Fruit fly (Drosophila melanogaster) whole organism, embryonic: Measurements from ENCODE around the gene CenB1A.

Experiments
- Adf1 ChIP-seq: fragments of 200-800 bp; sonication (Bioruptor generic); IDR thresholded peaks from 2 replicates; pipeline ENCODE4 v1.3.6; 2022; ENCODE audit warnings: missing biosample characterization, missing genetic modification characterization
- Asciz ChIP-seq: fragments of 200-800 bp; sonication (Bioruptor generic); optimal IDR thresholded peaks from 2 replicates; lab custom pipeline; 2017; ENCODE audit warnings: missing biosample characterization, mild to moderate bottlenecking, missing genetic modification characterization, missing genetic modification reagents
- CG11093 ChIP-seq: fragments of 200-800 bp; sonication (Bioruptor generic); IDR thresholded peaks from 3 replicates; pipeline ENCODE4 v1.3.6; 2022; ENCODE audit warnings: missing biosample characterization, missing genetic modification characterization
- CG11723 ChIP-seq: fragments of 200-800 bp; sonication (Bioruptor generic); optimal IDR thresholded peaks from 2 replicates; lab custom pipeline; 2017; ENCODE audit warnings: missing biosample characterization, mild to moderate bottlenecking, missing genetic modification characterization
- CG12104 ChIP-seq: fragments of 200-800 bp; sonication (Bioruptor generic); optimal IDR thresholded peaks from 3 replicates; lab custom pipeline; 2016; ENCODE audit warnings: missing biosample characterization, missing genetic modification characterization
- CG12942 ChIP-seq: fragments of 200-800 bp; sonication (Bioruptor generic); optimal IDR thresholded peaks from 3 replicates; lab custom pipeline; 2016; ENCODE audit warnings: missing biosample characterization, missing genetic modification characterization
- CG15269 ChIP-seq: fragments of 200-800 bp; sonication (Bioruptor generic); optimal IDR thresholded peaks from 2 replicates; lab custom pipeline; 2018; ENCODE audit warnings: missing biosample characterization, mild to moderate bottlenecking, missing genetic modification characterization, moderate library complexity
- CG15514 ChIP-seq: fragments of 200-800 bp; sonication (Bioruptor generic); optimal IDR thresholded peaks from 3 replicates; lab custom pipeline; 2017; ENCODE audit warnings: missing biosample characterization, missing genetic modification characterization, mild to moderate bottlenecking, moderate library complexity, missing genetic modification reagents
- CG1792 ChIP-seq: fragments of 200-800 bp; sonication (Bioruptor generic); optimal IDR thresholded peaks from 2 replicates; lab custom pipeline; 2016; ENCODE audit warnings: missing biosample characterization, missing genetic modification characterization
- CG18262 ChIP-seq: fragments of 200-800 bp; optimal IDR thresholded peaks from 3 replicates; lab custom pipeline; 2019; ENCODE audit warnings: missing biosample characterization, mild to moderate bottlenecking, missing genetic modification characterization, moderate library complexity
- CG1832 ChIP-seq: fragments of 200-800 bp; sonication (Bioruptor generic); optimal IDR thresholded peaks from 2 replicates; lab custom pipeline; 2017; ENCODE audit warnings: missing biosample characterization, mild to moderate bottlenecking, missing genetic modification characterization, inconsistent platforms
- CG2712 ChIP-seq: fragments of 200-800 bp; optimal IDR thresholded peaks from 3 replicates; lab custom pipeline; 2019; ENCODE audit warnings: missing biosample characterization, mild to moderate bottlenecking, missing genetic modification characterization, moderate library complexity
- CG2889 ChIP-seq: fragments of 200-800 bp; sonication (Bioruptor generic); IDR thresholded peaks from 3 replicates; pipeline ENCODE4 v1.3.6; 2022; ENCODE audit warnings: missing biosample characterization, missing genetic modification characterization
- CG30020 ChIP-seq: fragments of 200-800 bp; optimal IDR thresholded peaks from 2 replicates; lab custom pipeline; 2019; ENCODE audit warnings: missing biosample characterization, mild to moderate bottlenecking, missing genetic modification characterization, moderate library complexity
- CG31224 ChIP-seq: fragments of 200-800 bp; sonication (Bioruptor generic); IDR thresholded peaks from 2 replicates; pipeline ENCODE4 v1.3.6; 2022; ENCODE audit warnings: missing biosample characterization, missing genetic modification characterization
- CG32532 ChIP-seq: fragments of 200-800 bp; sonication (Bioruptor generic); IDR thresholded peaks from 2 replicates; pipeline ENCODE4 v1.3.6; 2022; ENCODE audit warnings: missing biosample characterization, missing genetic modification characterization
- CG5245 ChIP-seq: fragments of 200-800 bp; sonication (Bioruptor generic); optimal IDR thresholded peaks from 3 replicates; lab custom pipeline; 2016; ENCODE audit warnings: missing biosample characterization, missing genetic modification characterization
- CG6175 ChIP-seq: fragments of 200-800 bp; sonication (Bioruptor generic); IDR thresholded peaks from 3 replicates; pipeline ENCODE4 v1.3.6; 2022; ENCODE audit warnings: missing biosample characterization, missing genetic modification characterization
- CG6654 ChIP-seq: fragments of 200-800 bp; sonication (Bioruptor generic); optimal IDR thresholded peaks from 2 replicates; lab custom pipeline; 2017; ENCODE audit warnings: missing biosample characterization, mild to moderate bottlenecking, missing genetic modification characterization
- CG7963 ChIP-seq: fragments of 200-800 bp; sonication (Bioruptor generic); IDR thresholded peaks from 3 replicates; pipeline ENCODE4 v1.3.6; 2022; ENCODE audit warnings: missing biosample characterization, missing genetic modification characterization; ENCODE audit not compliant: partially characterized antibody
- CHES-1-like ChIP-seq: fragments of 200-800 bp; sonication (Bioruptor generic); optimal IDR thresholded peaks from 2 replicates; lab custom pipeline; 2016; ENCODE audit warnings: missing biosample characterization, missing genetic modification characterization
- CkIIα-i1 ChIP-seq: fragments of 200-800 bp; sonication (Bioruptor generic); IDR thresholded peaks from 2 replicates; pipeline ENCODE4 v1.3.6; 2022; ENCODE audit warnings: missing biosample characterization, missing genetic modification characterization
- D ChIP-seq, 2 experiments: fragments of 200-800 bp in 1 of 2; fragments of >200 bp in 1 of 2; sonication (Bioruptor generic) in 1 of 2; optimal IDR thresholded peaks; 2 replicates in 1 of 2; 3 replicates in 1 of 2; lab custom pipeline; 2017; ENCODE audit warnings: mild to moderate bottlenecking in 1 of 2, missing biosample characterization in 1 of 2, missing genetic modification characterization in 1 of 2, missing genetic modification reagents in 1 of 2
- Deaf1 ChIP-seq: fragments of 200-800 bp; optimal IDR thresholded peaks from 3 replicates; lab custom pipeline; 2019; ENCODE audit warnings: missing biosample characterization, mild to moderate bottlenecking, missing genetic modification characterization, moderate library complexity
- Elba2 ChIP-seq: fragments of 200-800 bp; sonication (Bioruptor generic); optimal IDR thresholded peaks from 3 replicates; lab custom pipeline; 2016; ENCODE audit warnings: missing biosample characterization, missing genetic modification characterization
- HLH4C ChIP-seq: fragments of 200-800 bp; sonication (Bioruptor generic); IDR thresholded peaks from 3 replicates; pipeline ENCODE4 v1.3.6; 2022; ENCODE audit warnings: missing biosample characterization, missing genetic modification characterization; ENCODE audit not compliant: partially characterized antibody
- Hey ChIP-seq: fragments of 200-800 bp; sonication (Bioruptor generic); optimal IDR thresholded peaks from 3 replicates; lab custom pipeline; 2018; ENCODE audit warnings: missing biosample characterization, mild to moderate bottlenecking, missing genetic modification characterization
- Myb ChIP-seq: fragments of 200-800 bp; sonication (Bioruptor generic); optimal IDR thresholded peaks from 2 replicates; lab custom pipeline; 2016; ENCODE audit warnings: missing biosample characterization, missing genetic modification characterization
- NFAT ChIP-seq: fragments of 200-800 bp; sonication (Bioruptor generic); IDR thresholded peaks from 2 replicates; pipeline ENCODE4 v1.3.6; 2022; ENCODE audit warnings: missing biosample characterization, missing genetic modification characterization
- Vsx1 ChIP-seq: fragments of 200-800 bp; sonication (Bioruptor generic); optimal IDR thresholded peaks from 2 replicates; lab custom pipeline; 2017; ENCODE audit warnings: missing biosample characterization, mild to moderate bottlenecking, missing genetic modification characterization, missing genetic modification reagents
- amos ChIP-seq: fragments of 200-800 bp; sonication (Bioruptor generic); IDR thresholded peaks from 2 replicates; pipeline ENCODE4 v1.3.6; 2022; ENCODE audit warnings: missing biosample characterization, missing genetic modification characterization; ENCODE audit not compliant: partially characterized antibody
- bab2 ChIP-seq: fragments of 200-800 bp; sonication (Bioruptor generic); optimal IDR thresholded peaks from 2 replicates; lab custom pipeline; 2016; ENCODE audit warnings: missing biosample characterization, missing genetic modification characterization
- croc ChIP-seq: fragments of 200-800 bp; sonication (Bioruptor generic); conservative IDR thresholded peaks from 3 replicates; pipeline ENCODE4 v1.3.6; 2022; ENCODE audit warnings: missing biosample characterization, missing genetic modification characterization
- dysf ChIP-seq: fragments of 200-800 bp; sonication (Bioruptor generic); IDR thresholded peaks from 3 replicates; pipeline ENCODE4 v1.3.6; 2022; ENCODE audit warnings: missing biosample characterization, missing genetic modification characterization
- hbn ChIP-seq: fragments of 200-800 bp; sonication (Bioruptor generic); IDR thresholded peaks from 2 replicates; pipeline ENCODE4 v1.3.6; 2022; ENCODE audit warnings: missing biosample characterization, missing genetic modification characterization; ENCODE audit not compliant: partially characterized antibody
- knrl ChIP-seq: fragments of 200-800 bp; sonication (Bioruptor generic); IDR thresholded peaks from 3 replicates; pipeline ENCODE4 v1.3.6; 2022; ENCODE audit warnings: missing biosample characterization, missing genetic modification characterization; ENCODE audit not compliant: partially characterized antibody
- rib ChIP-seq: fragments of 200-800 bp; sonication (Bioruptor generic); IDR thresholded peaks from 2 replicates; pipeline ENCODE4 v1.3.6; 2022; ENCODE audit warnings: missing biosample characterization, missing genetic modification characterization
- sima ChIP-seq: fragments of 200-800 bp; sonication (Bioruptor generic); optimal IDR thresholded peaks from 2 replicates; lab custom pipeline; 2016; ENCODE audit warnings: missing biosample characterization, missing genetic modification characterization
- stc ChIP-seq: fragments of 200-800 bp; sonication (Bioruptor generic); IDR thresholded peaks from 2 replicates; pipeline ENCODE4 v1.3.6; 2022; ENCODE audit warnings: missing biosample characterization, missing genetic modification characterization
- tgo ChIP-seq: fragments of 200-800 bp; sonication (Bioruptor generic); IDR thresholded peaks from 3 replicates; pipeline ENCODE4 v1.3.6; 2022; ENCODE audit warnings: missing biosample characterization, missing genetic modification characterization
- ttk ChIP-seq: fragments of 200-800 bp; sonication (Bioruptor generic); IDR thresholded peaks from 2 replicates; pipeline ENCODE4 v2.1.2; 2022; ENCODE audit warnings: missing biosample characterization, missing genetic modification characterization
- unc-4 ChIP-seq: fragments of 200-800 bp; sonication (Bioruptor generic); IDR thresholded peaks from 2 replicates; pipeline ENCODE4 v1.3.6; 2022; ENCODE audit warnings: missing biosample characterization, missing genetic modification characterization; ENCODE audit not compliant: partially characterized antibody
- usp ChIP-seq: fragments of >200 bp; optimal IDR thresholded peaks from 2 replicates; lab custom pipeline; 2017; ENCODE audit warnings: missing biosample characterization, missing genetic modification characterization

CenB1A gene

dm6 chr3R:23141678-23142338 is 23.6 kb downstream of the CenB1A start, which contains the start of gene hh (continued):
- TF ChIP-seq D (optimal IDR thresholded peaks at IDR 0.05; lab: Kevin White, UChicago) (peak; percentile 98), D (GFP tag; optimal IDR thresholded peaks at IDR 0.05; lab: Kevin White, UChicago) (no peak), CG30020 (tag; lab: Kevin White, UChicago) (no peak), CG1792 (no peak), CG15514 (GFP tag; lab: Kevin White, UChicago) (peak; percentile 9), CG32532 (peak; percentile 9; the same call in 1 of the 2 replicates), bab2 (GFP tag; lab: Kevin White, UChicago) (no peak), CG31224 (no peak), Myb (no peak), usp (GFP tag; lab: Kevin White, UChicago) (no peak), Deaf1 (tag; lab: Kevin White, UChicago) (peak; percentile 95), hbn (GFP tag; lab: Robert Waterston, UW) (no peak), CG12104 (GFP tag; lab: Kevin White, UChicago) (no peak), unc-4 (GFP tag; lab: Robert Waterston, UW) (no peak), rib (GFP tag; lab: Robert Waterston, UW) (peak; percentile 51; the same call in 1 of the 2 replicates), Vsx1 (no peak), HLH4C (GFP tag; lab: Robert Waterston, UW) (no peak), CG5245 (GFP tag; lab: Kevin White, UChicago) (no peak), Adf1 (GFP tag; lab: Robert Waterston, UW) (peak; percentile 35; the same call in 1 of the 2 replicates), CG1832 (GFP tag; lab: Kevin White, UChicago) (peak; percentile 64), knrl (GFP tag; lab: Robert Waterston, UW) (peak; percentile 35; the same call in 1 of the 3 replicates), croc (no peak), CG2889 (GFP tag; lab: Robert Waterston, UW) (no peak), NFAT (GFP tag; lab: Robert Waterston, UW) (no peak), CG6654 (GFP tag; lab: Kevin White, UChicago) (no peak), CG7963 (no peak), CG6175 (GFP tag; lab: Robert Waterston, UW) (peak; percentile 33; the same call in 1 of the 3 replicates), CkIIα-i1 (GFP tag; lab: Robert Waterston, UW) (no peak), Elba2 (GFP tag; lab: Kevin White, UChicago) (peak; percentile 83), CG15269 (tag; lab: Kevin White, UChicago) (no peak), sima (no peak), CG18262 (no peak), amos (GFP tag; lab: Robert Waterston, UW) (no peak), CHES-1-like (GFP tag; lab: Kevin White, UChicago) (no peak), Asciz (GFP tag; lab: Kevin White, UChicago) (no peak), dysf (GFP tag; lab: Robert Waterston, UW) (no peak), Hey (tag; lab: Kevin White, UChicago) (no peak), CG2712 (tag; lab: Kevin White, UChicago) (peak; percentile 17), CG11093 (no peak), stc (GFP tag; lab: Robert Waterston, UW) (no peak), ttk (GFP tag; lab: Robert Waterston, UW) (no peak), CG11723 (GFP tag; lab: Kevin White, UChicago) (no peak), tgo (GFP tag; lab: Robert Waterston, UW) (no peak), CG12942 (GFP tag; lab: Kevin White, UChicago) (no peak)
